Worm (Caenorhabditis elegans) whole organism, L2 larva: Measurements from ENCODE around the gene C17F4.12.

Experiments used
- C34F6.9 ChIP-seq: fragments of 150-350 bp; optimal IDR thresholded peaks from 2 replicates; lab custom pipeline; 2014; ENCODE audit warnings: missing biosample characterization, missing genetic modification characterization
- F13H6.1 ChIP-seq: sonication (generic microtip); optimal IDR thresholded peaks from 2 replicates; lab custom pipeline; 2016; ENCODE audit warnings: missing genetic modification characterization, missing compliant biosample characterization
- R02D3.7 ChIP-seq: fragments of 150-350 bp; optimal IDR thresholded peaks from 2 replicates; lab custom pipeline; 2014; ENCODE audit warnings: missing biosample characterization, missing genetic modification characterization
- ZK546.5 ChIP-seq: sonication (generic microtip); optimal IDR thresholded peaks from 2 replicates; lab custom pipeline; 2017; ENCODE audit warnings: missing biosample characterization, missing genetic modification characterization
- aly-2 ChIP-seq: fragments of 150-350 bp; optimal IDR thresholded peaks from 2 replicates; lab custom pipeline; 2014; ENCODE audit warnings: missing biosample characterization, missing genetic modification characterization
- egl-27 ChIP-seq: sonication (generic microtip); optimal IDR thresholded peaks from 3 replicates; lab custom pipeline; 2017; ENCODE audit warnings: missing biosample characterization, missing genetic modification reagents, missing genetic modification characterization
- elt-3 ChIP-seq: sonication (generic microtip); optimal IDR thresholded peaks from 2 replicates; lab custom pipeline; 2017; ENCODE audit warnings: missing biosample characterization, missing genetic modification characterization
- fos-1 ChIP-seq: fragments of 150-350 bp; optimal IDR thresholded peaks from 2 replicates; lab custom pipeline; 2014; ENCODE audit warnings: missing biosample characterization, missing genetic modification characterization
- mdl-1 ChIP-seq, 2 experiments: fragments of 150-350 bp in 1 of 2; sonication (generic microtip) in 1 of 2; optimal IDR thresholded peaks; 2 replicates each; lab custom pipeline; 2017; ENCODE audit warnings: missing biosample characterization in 2 of 2, missing genetic modification characterization in 2 of 2
- nhr-11 ChIP-seq: fragments of 150-350 bp; optimal IDR thresholded peaks from 2 replicates; lab custom pipeline; 2014; ENCODE audit warnings: missing biosample characterization, missing genetic modification characterization
- nhr-12 ChIP-seq: fragments of 150-350 bp; optimal IDR thresholded peaks from 2 replicates; lab custom pipeline; 2014; ENCODE audit warnings: missing biosample characterization, missing genetic modification characterization
- nhr-237 ChIP-seq: fragments of 150-350 bp; optimal IDR thresholded peaks from 2 replicates; lab custom pipeline; 2014; ENCODE audit warnings: missing biosample characterization, missing genetic modification characterization
- skn-1 ChIP-seq: sonication (generic microtip); optimal IDR thresholded peaks from 2 replicates; lab custom pipeline; 2017; ENCODE audit warnings: missing biosample characterization, missing genetic modification characterization
- unc-55 ChIP-seq: fragments of 150-350 bp; sonication (generic microtip); optimal IDR thresholded peaks from 3 replicates; lab custom pipeline; 2014; ENCODE audit warnings: missing biosample characterization, missing genetic modification reagents, missing genetic modification characterization

DNA sequence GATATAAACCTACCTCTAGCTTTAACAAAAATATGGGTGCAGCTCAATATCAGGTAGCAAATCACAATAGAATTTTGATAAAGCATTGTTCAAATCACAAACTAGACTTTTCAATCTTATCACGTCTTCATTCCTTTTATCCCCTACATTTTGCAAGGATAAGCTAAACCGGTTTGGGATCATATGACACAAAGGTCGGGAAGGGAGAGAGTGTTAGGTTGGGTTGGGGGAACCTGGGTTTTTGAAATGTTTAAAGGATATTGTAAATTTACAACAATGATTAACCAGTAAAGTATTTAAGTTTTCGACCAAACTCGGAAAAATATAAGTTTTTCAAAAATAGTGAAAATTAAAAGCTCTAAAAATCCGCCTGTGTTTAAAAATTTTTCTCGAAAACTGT is at the start of gene C17F4.12:
- TF ChIP-seq mdl-1 (tag; optimal IDR thresholded peaks at IDR 0.05; lab: Kevin White, UChicago) (no peak), ZK546.5 (tag; lab: Kevin White, UChicago) (no peak), skn-1 (tag; lab: Kevin White, UChicago) (no peak), R02D3.7 (tag; lab: Kevin White, UChicago) (no peak), aly-2 (tag; lab: Kevin White, UChicago) (no peak), nhr-11 (no peak), nhr-12 (tag; lab: Kevin White, UChicago) (no peak), egl-27 (tag; lab: Kevin White, UChicago) (no peak), F13H6.1 (tag; lab: Kevin White, UChicago) (no peak), nhr-237 (tag; lab: Kevin White, UChicago) (no peak), elt-3 (tag; lab: Kevin White, UChicago) (no peak), fos-1 (tag; lab: Kevin White, UChicago) (no peak), unc-55 (GFP tag; lab: Kevin White, UChicago) (no peak), C34F6.9 (tag; lab: Kevin White, UChicago) (no peak)
